Worm (Caenorhabditis elegans) whole organism, young adult: ENCODE data around the gene cec-5.

ENCODE experiments used
- Y67H2A.10 ChIP-seq: fragments of 200-800 bp; sonication (Bioruptor generic); conservative IDR thresholded peaks from 2 replicates; pipeline ENCODE4 v1.3.6; 2022; ENCODE audit warnings: missing genetic modification reagents, missing genetic modification characterization, missing compliant biosample characterization
- ama-1 ChIP-seq, 3 experiments: fragments of 150-350 bp in 1 of 3; sonication (generic microtip) in 2 of 3; optimal IDR thresholded peaks; 2 replicates each; lab custom pipeline; 2014 to 2018; ENCODE audit warnings: missing biosample characterization in 2 of 3, missing genetic modification characterization in 2 of 3, missing genetic modification reagents in 2 of 3
- nfya-1 ChIP-seq: sonication (generic microtip); optimal IDR thresholded peaks from 2 replicates; lab custom pipeline; 2017; ENCODE audit warnings: antibody characterized with exemption, missing compliant biosample characterization, missing genetic modification characterization, borderline replicate concordance; ENCODE audit not compliant: insufficient read depth
- pha-4 ChIP-seq: fragments of 150-350 bp; sonication (generic microtip); optimal IDR thresholded peaks from 2 replicates; lab custom pipeline; 2014; ENCODE audit warnings: missing biosample characterization, missing genetic modification reagents, missing genetic modification characterization

DNA sequence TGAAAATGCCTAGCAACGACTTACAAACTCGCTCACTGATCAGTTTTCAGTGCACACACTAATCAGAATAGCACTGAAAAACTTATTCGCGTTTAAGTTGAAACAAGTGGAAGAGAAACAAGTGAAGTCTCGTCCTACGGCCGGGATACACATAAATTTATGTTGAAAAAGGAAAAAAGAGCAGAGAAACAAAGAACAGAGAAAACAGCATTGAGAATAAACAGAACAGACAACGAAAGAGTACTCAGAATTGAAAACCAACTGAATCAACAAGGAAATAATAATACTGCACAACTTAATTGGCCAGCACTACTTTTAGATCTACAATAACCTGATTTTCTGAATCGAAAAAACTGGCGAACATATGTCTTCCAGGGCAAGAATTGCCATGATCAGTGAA lies 25.6 kb downstream of the cec-5 start, which contains the start of gene F49E8.6:
- TF ChIP-seq nfya-1 (tag; lab: Kevin White, UChicago) (no peak), ama-1 (optimal IDR thresholded peaks at IDR 0.05; lab: Kevin White, UChicago) (no peak), ama-1 (GFP tag; optimal IDR thresholded peaks at IDR 0.05; lab: Kevin White, UChicago) (no peak), pha-4 (no peak), Y67H2A.10 (GFP tag; lab: Robert Waterston, UW) (no peak)
